Worm (Caenorhabditis elegans) whole organism, L1 larva: ENCODE measurements around the gene pqn-80.

Experiments used
- F16B12.6 ChIP-seq: fragments of 150-350 bp; optimal IDR thresholded peaks from 2 replicates; lab custom pipeline; 2014; ENCODE audit warnings: missing biosample characterization, missing genetic modification characterization
- Y116A8C.19 ChIP-seq: sonication (generic microtip); optimal IDR thresholded peaks from 2 replicates; lab custom pipeline; 2016; ENCODE audit warnings: missing compliant biosample characterization, missing genetic modification characterization, borderline replicate concordance
- aha-1 ChIP-seq: fragments of 150-350 bp; optimal IDR thresholded peaks from 2 replicates; lab custom pipeline; 2014; ENCODE audit warnings: missing biosample characterization, missing genetic modification characterization
- alr-1 ChIP-seq: fragments of 200-800 bp; sonication (Bioruptor generic); optimal IDR thresholded peaks from 2 replicates; lab custom pipeline; 2018; ENCODE audit warnings: borderline replicate concordance, mild to moderate bottlenecking, missing genetic modification characterization, missing compliant biosample characterization
- aly-2 ChIP-seq: fragments of 150-350 bp; optimal IDR thresholded peaks from 2 replicates; lab custom pipeline; 2014; ENCODE audit warnings: missing biosample characterization, missing genetic modification characterization
- blmp-1 ChIP-seq: fragments of 150-350 bp; optimal IDR thresholded peaks from 2 replicates; lab custom pipeline; 2014; ENCODE audit warnings: missing biosample characterization, missing genetic modification characterization
- ceh-63 ChIP-seq: fragments of 200-800 bp; sonication (Bioruptor generic); optimal IDR thresholded peaks from 2 replicates; lab custom pipeline; 2018; ENCODE audit warnings: mild to moderate bottlenecking, missing genetic modification characterization, missing compliant biosample characterization
- ceh-8 ChIP-seq: fragments of 200-800 bp; sonication (Bioruptor generic); optimal IDR thresholded peaks from 2 replicates; lab custom pipeline; 2018; ENCODE audit warnings: mild to moderate bottlenecking, missing genetic modification characterization, moderate library complexity, missing compliant biosample characterization
- ceh-82 ChIP-seq, 3 experiments: fragments of 150-350 bp in 1 of 3; sonication (generic microtip) in 2 of 3; optimal IDR thresholded peaks; 2 replicates each; lab custom pipeline; 2014 to 2017; ENCODE audit warnings: missing biosample characterization in 3 of 3, missing genetic modification characterization in 3 of 3
- ceh-88 ChIP-seq: fragments of 200-800 bp; sonication (Bioruptor generic); IDR thresholded peaks from 2 replicates; pipeline ENCODE4 v1.3.6; 2022; ENCODE audit warnings: missing genetic modification characterization, missing compliant biosample characterization
- ceh-90 ChIP-seq: sonication (generic microtip); optimal IDR thresholded peaks from 2 replicates; lab custom pipeline; 2016; ENCODE audit warnings: missing genetic modification characterization, missing compliant biosample characterization
- efl-1 ChIP-seq, 4 experiments: fragments of 150-350 bp; optimal IDR thresholded peaks in 3 of 4; peaks in 1 of 4; 1 replicate in 1 of 4; 2 replicates in 3 of 4; lab custom pipeline; 2014; ENCODE audit warnings: missing biosample characterization in 2 of 4, missing genetic modification characterization in 2 of 4, missing genetic modification reagents in 2 of 4
- efl-3 ChIP-seq: fragments of 200-800 bp; sonication (Bioruptor generic); optimal IDR thresholded peaks from 2 replicates; lab custom pipeline; 2018; ENCODE audit warnings: mild to moderate bottlenecking, missing genetic modification characterization, missing compliant biosample characterization
- egl-13 ChIP-seq: sonication (generic microtip); optimal IDR thresholded peaks from 2 replicates; lab custom pipeline; 2016; ENCODE audit warnings: missing genotype, missing genetic modification reagents, missing genetic modification characterization, missing compliant biosample characterization
- elt-2 ChIP-seq: sonication (generic microtip); optimal IDR thresholded peaks from 2 replicates; lab custom pipeline; 2016; ENCODE audit warnings: missing genetic modification characterization, mild to moderate bottlenecking, inconsistent platforms, missing compliant biosample characterization, missing genetic modification reagents
- elt-3 ChIP-seq, 6 experiments: fragments of 150-350 bp in 1 of 6; sonication (generic microtip); optimal IDR thresholded peaks; 2 replicates each; lab custom pipeline; 2017 to 2018; ENCODE audit warnings: missing biosample characterization in 6 of 6, missing genetic modification characterization in 6 of 6, inconsistent platforms in 1 of 6
- fkh-4 ChIP-seq: sonication (generic microtip); optimal IDR thresholded peaks from 2 replicates; lab custom pipeline; 2016; ENCODE audit warnings: missing compliant biosample characterization, missing genetic modification characterization, borderline replicate concordance
- fos-1 ChIP-seq: fragments of 150-350 bp; optimal IDR thresholded peaks from 2 replicates; lab custom pipeline; 2014; ENCODE audit warnings: missing biosample characterization, missing genetic modification characterization
- grh-1 ChIP-seq: fragments of 200-800 bp; sonication (Bioruptor generic); IDR thresholded peaks from 2 replicates; pipeline ENCODE4 v1.3.6; 2022; ENCODE audit warnings: missing genetic modification reagents, missing genetic modification characterization, missing compliant biosample characterization
- hlh-4 ChIP-seq: sonication (generic microtip); optimal IDR thresholded peaks from 2 replicates; lab custom pipeline; 2016; ENCODE audit warnings: mild to moderate bottlenecking, missing genetic modification characterization, missing compliant biosample characterization
- jun-1 ChIP-seq: fragments of 150-350 bp; optimal IDR thresholded peaks from 2 replicates; lab custom pipeline; 2014; ENCODE audit warnings: missing biosample characterization, missing genetic modification reagents, missing genetic modification characterization
- lin-13 ChIP-seq: fragments of 150-350 bp; optimal IDR thresholded peaks from 2 replicates; lab custom pipeline; 2014; ENCODE audit warnings: missing biosample characterization, missing genetic modification reagents, missing genetic modification characterization
- lin-14 ChIP-seq: fragments of 200-800 bp; sonication (Bioruptor generic); optimal IDR thresholded peaks from 2 replicates; lab custom pipeline; 2018; ENCODE audit warnings: mild to moderate bottlenecking, missing genetic modification characterization, moderate library complexity, missing compliant biosample characterization
- lin-15B ChIP-seq: fragments of 150-350 bp; sonication (generic microtip); optimal IDR thresholded peaks from 3 replicates; lab custom pipeline; 2014; ENCODE audit warnings: missing biosample characterization, missing genetic modification characterization
- lin-35 ChIP-seq, 2 experiments: fragments of 150-350 bp; optimal IDR thresholded peaks; 2 replicates each; lab custom pipeline; 2014; ENCODE audit warnings: missing biosample characterization in 2 of 2, missing genetic modification characterization in 2 of 2, missing genetic modification reagents in 2 of 2
- lin-39 ChIP-seq: fragments of 150-350 bp; optimal IDR thresholded peaks from 2 replicates; lab custom pipeline; 2014; ENCODE audit warnings: missing biosample characterization, missing genetic modification reagents, missing genetic modification characterization
- mab-9 ChIP-seq: fragments of 200-800 bp; sonication (Bioruptor generic); IDR thresholded peaks from 2 replicates; pipeline ENCODE4 v1.3.6; 2022; ENCODE audit warnings: missing genetic modification reagents, missing genetic modification characterization, missing compliant biosample characterization
- mdl-1 ChIP-seq, 2 experiments: fragments of 150-350 bp; optimal IDR thresholded peaks; 2 replicates each; lab custom pipeline; 2014 to 2017; ENCODE audit warnings: missing biosample characterization in 2 of 2, missing genetic modification characterization in 2 of 2, inconsistent platforms in 1 of 2
- mef-2 ChIP-seq: fragments of 150-350 bp; optimal IDR thresholded peaks from 2 replicates; lab custom pipeline; 2014; ENCODE audit warnings: missing biosample characterization, missing genetic modification characterization
- mep-1 ChIP-seq: fragments of 150-350 bp; optimal IDR thresholded peaks from 2 replicates; lab custom pipeline; 2014; ENCODE audit warnings: missing biosample characterization, missing genetic modification characterization
- nhr-20 ChIP-seq: sonication (generic microtip); optimal IDR thresholded peaks from 2 replicates; lab custom pipeline; 2016; ENCODE audit warnings: mild to moderate bottlenecking, missing genetic modification characterization, missing compliant biosample characterization
- nhr-237 ChIP-seq: fragments of 150-350 bp; optimal IDR thresholded peaks from 2 replicates; lab custom pipeline; 2014; ENCODE audit warnings: missing biosample characterization, missing genetic modification characterization
- nhr-28 ChIP-seq: fragments of 150-350 bp; optimal IDR thresholded peaks from 2 replicates; lab custom pipeline; 2014; ENCODE audit warnings: missing biosample characterization, missing genetic modification characterization
- nhr-47 ChIP-seq: sonication (generic microtip); optimal IDR thresholded peaks from 2 replicates; lab custom pipeline; 2016; ENCODE audit warnings: mild to moderate bottlenecking, missing genetic modification characterization, moderate library complexity, missing compliant biosample characterization
- nhr-71 ChIP-seq: sonication (generic microtip); optimal IDR thresholded peaks from 2 replicates; lab custom pipeline; 2016; ENCODE audit warnings: mild to moderate bottlenecking, missing genetic modification characterization, moderate library complexity, missing compliant biosample characterization
- nhr-90 ChIP-seq: sonication (generic microtip); optimal IDR thresholded peaks from 2 replicates; lab custom pipeline; 2016; ENCODE audit warnings: mild to moderate bottlenecking, missing genetic modification characterization, missing compliant biosample characterization; ENCODE audit not compliant: poor library complexity
- pag-3 ChIP-seq: sonication (generic microtip); optimal IDR thresholded peaks from 2 replicates; lab custom pipeline; 2017; ENCODE audit warnings: missing genetic modification characterization, mild to moderate bottlenecking, missing compliant biosample characterization, antibody characterized with exemption, borderline replicate concordance; ENCODE audit not compliant: insufficient read depth
- pax-3 ChIP-seq: fragments of 200-800 bp; sonication (Bioruptor generic); optimal IDR thresholded peaks from 2 replicates; lab custom pipeline; 2018; ENCODE audit warnings: mild to moderate bottlenecking, missing genetic modification characterization, moderate library complexity, missing compliant biosample characterization
- pqm-1 ChIP-seq: sonication (generic microtip); optimal IDR thresholded peaks from 3 replicates; lab custom pipeline; 2017; ENCODE audit warnings: missing biosample characterization, missing genetic modification characterization
- rnt-1 ChIP-seq: sonication (generic microtip); optimal IDR thresholded peaks from 2 replicates; lab custom pipeline; 2016; ENCODE audit warnings: mild to moderate bottlenecking, missing genetic modification characterization, moderate library complexity, missing compliant biosample characterization
- skn-1 ChIP-seq: fragments of 150-350 bp; optimal IDR thresholded peaks from 2 replicates; lab custom pipeline; 2014; ENCODE audit warnings: missing biosample characterization, missing genetic modification characterization
- snu-23 ChIP-seq: sonication (generic microtip); optimal IDR thresholded peaks from 2 replicates; lab custom pipeline; 2016; ENCODE audit warnings: missing genetic modification characterization, missing compliant biosample characterization
- sptf-1 ChIP-seq: fragments of 150-350 bp; optimal IDR thresholded peaks from 2 replicates; lab custom pipeline; 2014; ENCODE audit warnings: missing biosample characterization, missing genetic modification characterization
- sup-37 ChIP-seq: fragments of 200-800 bp; sonication (Bioruptor generic); optimal IDR thresholded peaks from 2 replicates; lab custom pipeline; 2018; ENCODE audit warnings: mild to moderate bottlenecking, missing genetic modification characterization, missing compliant biosample characterization
- tlp-1 ChIP-seq: fragments of 150-350 bp; optimal IDR thresholded peaks from 2 replicates; lab custom pipeline; 2014; ENCODE audit warnings: missing biosample characterization, missing genetic modification characterization
- unc-130 ChIP-seq: fragments of 150-350 bp; optimal IDR thresholded peaks from 2 replicates; lab custom pipeline; 2017; ENCODE audit warnings: missing biosample characterization, missing genetic modification characterization, inconsistent platforms
- unc-98 ChIP-seq: fragments of 200-800 bp; sonication (Bioruptor generic); IDR thresholded peaks from 2 replicates; pipeline ENCODE4 v1.3.6; 2022; ENCODE audit warnings: missing genetic modification characterization, missing compliant biosample characterization
- zag-1 ChIP-seq: fragments of 150-350 bp; optimal IDR thresholded peaks from 2 replicates; lab custom pipeline; 2014; ENCODE audit warnings: missing biosample characterization, missing genetic modification characterization
- ztf-4 ChIP-seq: fragments of 150-350 bp; optimal IDR thresholded peaks from 2 replicates; lab custom pipeline; 2014; ENCODE audit warnings: missing biosample characterization, missing genetic modification characterization

Gene pqn-80

ce11 chrIII:12608220-12608958 lies 18.0 kb upstream of the pqn-80 start, which contains the start of gene epc-1 (continued):
- TF ChIP-seq pag-3 (tag; lab: Kevin White, UChicago) (no peak), efl-3 (GFP tag; lab: Kevin White, UChicago) (peak; percentile 56), unc-98 (GFP tag; lab: Robert Waterston, UW) (no peak; the same call in 1 of the 2 replicates), efl-1 (optimal IDR thresholded peaks at IDR 0.05; lab: Kevin White, UChicago) (peak; percentile 87 to 94), efl-1 (GFP tag; optimal IDR thresholded peaks at IDR 0.05 in 1 of 2; lab: Kevin White, UChicago) (peak; percentile 68 to 96), fos-1 (tag; lab: Kevin White, UChicago) (peak; percentile 79), rnt-1 (tag; lab: Kevin White, UChicago) (peak; percentile 83), nhr-47 (peak; percentile 94), ceh-82 (tag; optimal IDR thresholded peaks at IDR 0.05; lab: Kevin White, UChicago) (peak; percentile 94 to 96 (median 95)), mef-2 (tag; lab: Kevin White, UChicago) (peak; percentile 78), mab-9 (GFP tag; lab: Robert Waterston, UW) (peak; percentile 65; the same call in 1 of the 2 replicates), lin-14 (GFP tag; lab: Kevin White, UChicago) (peak; percentile 98), egl-13 (peak; percentile 88), Y116A8C.19 (tag; lab: Kevin White, UChicago) (no peak), ceh-88 (GFP tag; lab: Robert Waterston, UW) (0 out of 2 replicates have a peak, but pooled peaks have one; percentile 75), sup-37 (peak; percentile 42), elt-3 (tag; optimal IDR thresholded peaks at IDR 0.05; lab: Kevin White, UChicago) (peak in 3 of 6 experiments; percentile 51 to 77 (median 73)), lin-35 (GFP tag; optimal IDR thresholded peaks at IDR 0.05; lab: Kevin White, UChicago) (peak; percentile 81 to 87), nhr-28 (no peak), ceh-90 (tag; lab: Kevin White, UChicago) (no peak), tlp-1 (tag; lab: Kevin White, UChicago) (no peak), mdl-1 (tag; optimal IDR thresholded peaks at IDR 0.05; lab: Kevin White, UChicago) (peak in 1 of 2 experiments; percentile 98), grh-1 (peak; percentile 86), alr-1 (tag; lab: Kevin White, UChicago) (no peak), blmp-1 (tag; lab: Kevin White, UChicago) (peak; percentile 51), nhr-20 (tag; lab: Kevin White, UChicago) (peak; percentile 96), F16B12.6 (peak; percentile 43), snu-23 (GFP tag; lab: Kevin White, UChicago) (peak; percentile 98), jun-1 (tag; lab: Kevin White, UChicago) (peak; percentile 97), pax-3 (tag; lab: Kevin White, UChicago) (peak; percentile 81), aha-1 (tag; lab: Kevin White, UChicago) (peak; percentile 80), fkh-4 (tag; lab: Kevin White, UChicago) (no peak), sptf-1 (tag; lab: Kevin White, UChicago) (no peak), nhr-237 (tag; lab: Kevin White, UChicago) (peak; percentile 75), nhr-71 (tag; lab: Kevin White, UChicago) (peak; percentile 98), lin-13 (GFP tag; lab: Kevin White, UChicago) (peak; percentile 91), ztf-4 (tag; lab: Kevin White, UChicago) (peak; percentile 87), mep-1 (peak; percentile 90), ceh-63 (GFP tag; lab: Kevin White, UChicago) (no peak), skn-1 (tag; lab: Kevin White, UChicago) (peak; percentile 89), nhr-90 (peak; percentile 86), elt-2 (tag; lab: Kevin White, UChicago) (peak; percentile 64), pqm-1 (peak; percentile 5), lin-15B (peak; percentile 72), aly-2 (no peak), ceh-8 (GFP tag; lab: Kevin White, UChicago) (peak; percentile 91), zag-1 (tag; lab: Kevin White, UChicago) (no peak), lin-39 (peak; percentile 52), unc-130 (tag; lab: Kevin White, UChicago) (peak; percentile 78), hlh-4 (tag; lab: Kevin White, UChicago) (no peak)
